Fruit fly (Drosophila melanogaster) whole organism, embryonic: ENCODE results near the gene cv-c.

ENCODE experiments used
- Atf3 ChIP-seq: fragments of 200-800 bp; sonication (Bioruptor generic); optimal IDR thresholded peaks from 3 replicates; lab custom pipeline; 2016; ENCODE audit warnings: missing biosample characterization, missing genetic modification characterization
- Bteb2 ChIP-seq: fragments of 200-800 bp; sonication (Bioruptor generic); optimal IDR thresholded peaks from 2 replicates; lab custom pipeline; 2016; ENCODE audit warnings: missing biosample characterization, missing genetic modification characterization
- CG10274 ChIP-seq: fragments of 200-800 bp; sonication (Bioruptor generic); optimal IDR thresholded peaks from 3 replicates; lab custom pipeline; 2017; ENCODE audit warnings: missing biosample characterization, mild to moderate bottlenecking, missing genetic modification characterization
- CG10959 ChIP-seq: fragments of 200-800 bp; sonication (Bioruptor generic); IDR thresholded peaks from 2 replicates; pipeline ENCODE4 v1.3.6; 2022; ENCODE audit warnings: missing biosample characterization, missing genetic modification characterization
- CG12104 ChIP-seq: fragments of 200-800 bp; sonication (Bioruptor generic); optimal IDR thresholded peaks from 3 replicates; lab custom pipeline; 2016; ENCODE audit warnings: missing biosample characterization, missing genetic modification characterization
- CG12391 ChIP-seq: fragments of 200-800 bp; sonication (Bioruptor generic); optimal IDR thresholded peaks from 3 replicates; lab custom pipeline; 2018; ENCODE audit warnings: missing biosample characterization, mild to moderate bottlenecking, missing genetic modification characterization, moderate library complexity
- CG13775 ChIP-seq: fragments of 200-800 bp; sonication (Bioruptor generic); optimal IDR thresholded peaks from 3 replicates; lab custom pipeline; 2017; ENCODE audit warnings: missing biosample characterization, mild to moderate bottlenecking, missing genetic modification characterization
- CG15269 ChIP-seq: fragments of 200-800 bp; sonication (Bioruptor generic); optimal IDR thresholded peaks from 2 replicates; lab custom pipeline; 2018; ENCODE audit warnings: missing biosample characterization, mild to moderate bottlenecking, missing genetic modification characterization, moderate library complexity
- CG1529 ChIP-seq: fragments of 200-800 bp; sonication (Bioruptor generic); optimal IDR thresholded peaks from 3 replicates; lab custom pipeline; 2018; ENCODE audit warnings: missing biosample characterization, missing genetic modification characterization
- CG15479 ChIP-seq: fragments of 200-800 bp; sonication (Bioruptor generic); optimal IDR thresholded peaks from 3 replicates; lab custom pipeline; 2019; ENCODE audit warnings: missing biosample characterization, mild to moderate bottlenecking, missing genetic modification characterization, moderate library complexity
- CG15514 ChIP-seq: fragments of 200-800 bp; sonication (Bioruptor generic); optimal IDR thresholded peaks from 3 replicates; lab custom pipeline; 2017; ENCODE audit warnings: missing biosample characterization, missing genetic modification characterization, mild to moderate bottlenecking, moderate library complexity, missing genetic modification reagents
- CG16813 ChIP-seq: fragments of 200-800 bp; sonication (Bioruptor generic); IDR thresholded peaks from 3 replicates; pipeline ENCODE4 v1.3.6; 2022; ENCODE audit warnings: missing biosample characterization, missing genetic modification characterization; ENCODE audit not compliant: partially characterized antibody
- CG17612 ChIP-seq: fragments of 200-800 bp; sonication (Bioruptor generic); IDR thresholded peaks from 2 replicates; pipeline ENCODE4 v1.3.6; 2022; ENCODE audit warnings: missing biosample characterization, missing genetic modification characterization
- CG18764 ChIP-seq: fragments of 200-800 bp; sonication (Bioruptor generic); optimal IDR thresholded peaks from 3 replicates; lab custom pipeline; 2016; ENCODE audit warnings: missing biosample characterization, missing genetic modification characterization
- CG30403 ChIP-seq: fragments of 200-800 bp; sonication (Bioruptor generic); optimal IDR thresholded peaks from 3 replicates; lab custom pipeline; 2016; ENCODE audit warnings: missing biosample characterization, missing genetic modification characterization
- CG31224 ChIP-seq: fragments of 200-800 bp; sonication (Bioruptor generic); IDR thresholded peaks from 2 replicates; pipeline ENCODE4 v1.3.6; 2022; ENCODE audit warnings: missing biosample characterization, missing genetic modification characterization
- CG31388 ChIP-seq: fragments of 200-800 bp; sonication (Bioruptor generic); optimal IDR thresholded peaks from 2 replicates; lab custom pipeline; 2016; ENCODE audit warnings: missing biosample characterization, missing genetic modification characterization
- CG32772 ChIP-seq: fragments of 200-800 bp; sonication (Bioruptor generic); IDR thresholded peaks from 2 replicates; pipeline ENCODE4 v1.3.6; 2022; ENCODE audit warnings: missing biosample characterization, missing genetic modification characterization
- CG34376 ChIP-seq: fragments of 200-800 bp; sonication (Bioruptor generic); optimal IDR thresholded peaks from 2 replicates; lab custom pipeline; 2018; ENCODE audit warnings: missing biosample characterization, mild to moderate bottlenecking, missing genetic modification characterization
- CG7372 ChIP-seq: fragments of 200-800 bp; sonication (Bioruptor generic); IDR thresholded peaks from 2 replicates; pipeline ENCODE4 v1.3.6; 2022; ENCODE audit warnings: missing biosample characterization, missing genetic modification characterization
- CG7987 ChIP-seq: fragments of 200-800 bp; sonication (Bioruptor generic); optimal IDR thresholded peaks from 2 replicates; lab custom pipeline; 2018; ENCODE audit warnings: missing biosample characterization, mild to moderate bottlenecking, missing genetic modification characterization, moderate library complexity
- CG8944 ChIP-seq: fragments of 200-800 bp; sonication (Bioruptor generic); optimal IDR thresholded peaks from 3 replicates; lab custom pipeline; 2016; ENCODE audit warnings: missing biosample characterization, missing genetic modification characterization
- CHES-1-like ChIP-seq: fragments of 200-800 bp; sonication (Bioruptor generic); optimal IDR thresholded peaks from 2 replicates; lab custom pipeline; 2016; ENCODE audit warnings: missing biosample characterization, missing genetic modification characterization
- Dll ChIP-seq: fragments of 200-800 bp; sonication (Bioruptor generic); IDR thresholded peaks from 4 replicates; pipeline ENCODE4 v1.3.6; 2022; ENCODE audit warnings: missing biosample characterization, missing genetic modification characterization; ENCODE audit not compliant: partially characterized antibody
- Fer3 ChIP-seq: fragments of 200-800 bp; sonication (Bioruptor generic); optimal IDR thresholded peaks from 2 replicates; lab custom pipeline; 2018; ENCODE audit warnings: missing biosample characterization, mild to moderate bottlenecking, missing genetic modification characterization, moderate library complexity
- HmgD ChIP-seq: fragments of 200-800 bp; sonication (Bioruptor generic); optimal IDR thresholded peaks from 3 replicates; lab custom pipeline; 2016; ENCODE audit warnings: missing biosample characterization, missing genetic modification characterization
- Hmr ChIP-seq: fragments of 200-800 bp; sonication (Bioruptor generic); optimal IDR thresholded peaks from 3 replicates; lab custom pipeline; 2017; ENCODE audit warnings: mild to moderate bottlenecking, missing biosample characterization, missing genetic modification reagents, missing genetic modification characterization
- Hsf ChIP-seq: fragments of 200-800 bp; sonication (Bioruptor generic); optimal IDR thresholded peaks from 3 replicates; lab custom pipeline; 2016; ENCODE audit warnings: missing biosample characterization, missing genetic modification characterization
- Mad ChIP-seq: fragments of 200-800 bp; sonication (Bioruptor generic); optimal IDR thresholded peaks from 2 replicates; lab custom pipeline; 2016; ENCODE audit warnings: missing biosample characterization, missing genetic modification characterization
- Med ChIP-seq: fragments of 200-800 bp; sonication (Bioruptor generic); peaks from one replicate; lab custom pipeline; 2016; ENCODE audit warnings: missing biosample characterization, missing genetic modification characterization, mild to moderate bottlenecking, inconsistent platforms, moderate library complexity
- Pdp1 ChIP-seq, 2 experiments: fragments of 200-800 bp; sonication (Bioruptor generic); optimal IDR thresholded peaks; 3 replicates each; lab custom pipeline; 2016; ENCODE audit warnings: missing biosample characterization in 2 of 2, missing genetic modification characterization in 2 of 2, mild to moderate bottlenecking in 1 of 2, moderate library complexity in 1 of 2
- bowl ChIP-seq: fragments of 200-800 bp; sonication (Bioruptor generic); IDR thresholded peaks from 2 replicates; pipeline ENCODE4 v1.3.6; 2022; ENCODE audit warnings: missing biosample characterization, missing genetic modification characterization
- cad ChIP-seq: fragments of >200 bp; optimal IDR thresholded peaks from 2 replicates; lab custom pipeline; 2017; ENCODE audit warnings: missing biosample characterization, missing genetic modification characterization
- chinmo ChIP-seq: fragments of 200-800 bp; sonication (Bioruptor generic); IDR thresholded peaks from 4 replicates; pipeline ENCODE4 v1.3.6; 2022; ENCODE audit warnings: missing biosample characterization, missing genetic modification characterization; ENCODE audit not compliant: partially characterized antibody
- croc ChIP-seq: fragments of 200-800 bp; sonication (Bioruptor generic); conservative IDR thresholded peaks from 3 replicates; pipeline ENCODE4 v1.3.6; 2022; ENCODE audit warnings: missing biosample characterization, missing genetic modification characterization
- dan ChIP-seq: fragments of 200-800 bp; sonication (Bioruptor generic); IDR thresholded peaks from 2 replicates; pipeline ENCODE4 v1.3.6; 2022; ENCODE audit warnings: missing biosample characterization, missing genetic modification characterization
- eve ChIP-seq, 2 experiments: fragments of >200 bp; optimal IDR thresholded peaks; 2 replicates each; lab custom pipeline; 2017; ENCODE audit warnings: missing biosample characterization in 2 of 2, missing genetic modification characterization in 2 of 2
- gce ChIP-seq: fragments of 200-800 bp; sonication (Bioruptor generic); IDR thresholded peaks from 3 replicates; pipeline ENCODE4 v1.3.6; 2022; ENCODE audit warnings: missing biosample characterization, missing genetic modification characterization
- gcm2 ChIP-seq: fragments of 200-800 bp; sonication (Bioruptor generic); optimal IDR thresholded peaks from 2 replicates; lab custom pipeline; 2016; ENCODE audit warnings: missing biosample characterization, missing genetic modification characterization
- inv ChIP-seq: fragments of 200-800 bp; sonication (Bioruptor generic); IDR thresholded peaks from 2 replicates; pipeline ENCODE4 v1.3.6; 2022; ENCODE audit warnings: missing biosample characterization, missing genetic modification characterization; ENCODE audit not compliant: partially characterized antibody
- knrl ChIP-seq: fragments of 200-800 bp; sonication (Bioruptor generic); IDR thresholded peaks from 3 replicates; pipeline ENCODE4 v1.3.6; 2022; ENCODE audit warnings: missing biosample characterization, missing genetic modification characterization; ENCODE audit not compliant: partially characterized antibody
- luna ChIP-seq: fragments of 200-800 bp; sonication (Bioruptor generic); optimal IDR thresholded peaks from 2 replicates; lab custom pipeline; 2016; ENCODE audit warnings: missing biosample characterization, missing genetic modification characterization
- repo ChIP-seq: fragments of 200-800 bp; sonication (Bioruptor generic); optimal IDR thresholded peaks from 2 replicates; lab custom pipeline; 2016; ENCODE audit warnings: missing biosample characterization, missing genetic modification characterization
- row ChIP-seq: fragments of 200-800 bp; sonication (Bioruptor generic); IDR thresholded peaks from 3 replicates; pipeline ENCODE4 v1.3.6; 2022; ENCODE audit warnings: missing biosample characterization, missing genetic modification characterization
- sens-2 ChIP-seq: fragments of 200-800 bp; sonication (Bioruptor generic); IDR thresholded peaks from 2 replicates; pipeline ENCODE4 v1.3.6; 2022; ENCODE audit warnings: missing biosample characterization, missing genetic modification characterization
- sim ChIP-seq: fragments of 200-800 bp; sonication (Bioruptor generic); IDR thresholded peaks from 2 replicates; pipeline ENCODE4 v1.3.6; 2022; ENCODE audit warnings: missing biosample characterization, missing genetic modification characterization
- stwl ChIP-seq: fragments of 200-800 bp; sonication (Bioruptor generic); optimal IDR thresholded peaks from 3 replicates; lab custom pipeline; 2018; ENCODE audit warnings: missing biosample characterization, mild to moderate bottlenecking, missing genetic modification characterization, moderate library complexity
- tap ChIP-seq: fragments of 200-800 bp; optimal IDR thresholded peaks from 3 replicates; lab custom pipeline; 2019; ENCODE audit warnings: missing biosample characterization, mild to moderate bottlenecking, missing genetic modification characterization, moderate library complexity
- zen ChIP-seq: fragments of 200-800 bp; sonication (Bioruptor generic); optimal IDR thresholded peaks from 3 replicates; lab custom pipeline; 2018; ENCODE audit warnings: missing biosample characterization, mild to moderate bottlenecking, missing genetic modification characterization, moderate library complexity

The cv-c gene

DNA sequence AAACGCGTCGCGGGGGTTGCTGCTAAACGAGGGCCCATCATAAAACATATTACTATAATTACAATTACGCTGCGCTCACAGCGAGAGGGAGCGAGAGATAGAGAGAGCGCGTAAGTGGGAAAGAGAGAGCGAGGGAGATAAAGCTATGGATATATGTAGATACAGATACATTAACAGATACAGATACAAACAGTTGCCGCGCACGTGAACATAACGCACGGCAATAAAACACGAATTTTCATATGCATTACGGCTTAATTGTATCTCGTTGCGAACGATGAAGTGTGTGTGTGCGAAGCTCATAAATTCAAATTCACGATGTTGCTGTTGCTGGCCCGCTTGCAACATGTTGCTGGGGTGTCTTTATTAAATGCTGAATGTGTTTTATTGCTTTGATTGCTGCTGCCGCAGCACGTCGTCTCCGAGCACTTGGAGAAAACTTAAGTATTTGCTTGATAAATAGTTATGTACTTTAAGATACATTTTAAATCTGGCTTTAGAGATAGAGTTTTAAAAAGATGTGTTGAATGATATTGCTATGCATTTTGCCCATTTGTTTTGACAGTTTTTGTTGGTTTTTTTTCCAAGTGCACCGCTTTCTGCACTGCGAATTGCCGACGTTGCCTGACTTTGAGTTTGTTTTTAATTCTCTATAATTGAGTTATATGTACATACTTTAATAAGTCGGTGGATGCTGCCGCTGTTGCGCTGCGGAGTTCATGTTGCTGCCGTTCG is 111.1 kb downstream of the cv-c start (continued):
- TF ChIP-seq zen (tag; lab: Kevin White, UChicago) (no peak), Pdp1 (GFP tag; optimal IDR thresholded peaks at IDR 0.05; lab: Kevin White, UChicago) (peak; percentile 49 to 77), Hsf (peak; percentile 85), sim (GFP tag; lab: Robert Waterston, UW) (peak; percentile 61; the same call in 1 of the 2 replicates), CG12391 (peak; percentile 78), Atf3 (peak; percentile 78), croc (GFP tag; lab: Robert Waterston, UW) (peak; percentile 74), Fer3 (tag; lab: Kevin White, UChicago) (peak; percentile 43), HmgD (GFP tag; lab: Kevin White, UChicago) (no peak), CG15479 (GFP tag; lab: Kevin White, UChicago) (no peak), Med (GFP tag; lab: Kevin White, UChicago) (peak; percentile 94), cad (GFP tag; lab: Kevin White, UChicago) (peak; percentile 65), CG16813 (GFP tag; lab: Robert Waterston, UW) (no peak), stwl (tag; lab: Kevin White, UChicago) (no peak), gce (GFP tag; lab: Robert Waterston, UW) (peak; percentile 71; the same call in 1 of the 3 replicates), luna (GFP tag; lab: Kevin White, UChicago) (no peak), CG15514 (GFP tag; lab: Kevin White, UChicago) (peak; percentile 48), chinmo (GFP tag; lab: Robert Waterston, UW) (peak; percentile 82; the same call in 1 of the 4 replicates), CG30403 (GFP tag; lab: Kevin White, UChicago) (peak; percentile 85), CG32772 (peak; percentile 75), CG31388 (GFP tag; lab: Kevin White, UChicago) (no peak), CG10959 (GFP tag; lab: Robert Waterston, UW) (peak; percentile 30; the same call in 1 of the 2 replicates), CG7372 (GFP tag; lab: Robert Waterston, UW) (peak; percentile 73), CG12104 (peak; percentile 51), row (peak; percentile 89), inv (GFP tag; lab: Robert Waterston, UW) (no peak), CG7987 (no peak), Dll (GFP tag; lab: Robert Waterston, UW) (no peak), CG8944 (GFP tag; lab: Kevin White, UChicago) (peak; percentile 33), CG13775 (GFP tag; lab: Kevin White, UChicago) (peak; percentile 67), CG31224 (GFP tag; lab: Robert Waterston, UW) (peak; percentile 34; the same call in 1 of the 2 replicates), Hmr (GFP tag; lab: Kevin White, UChicago) (peak; percentile 84), CG10274 (no peak), repo (GFP tag; lab: Kevin White, UChicago) (peak; percentile 61), CG17612 (peak; percentile 57; the same call in 1 of the 2 replicates), Bteb2 (GFP tag; lab: Kevin White, UChicago) (peak; percentile 76), CHES-1-like (peak; percentile 65), bowl (peak; percentile 72), gcm2 (peak; percentile 48), eve (GFP tag; optimal IDR thresholded peaks at IDR 0.05; lab: Kevin White, UChicago) (peak in 1 of 2 experiments; percentile 94), knrl (GFP tag; lab: Robert Waterston, UW) (no peak), CG34376 (no peak), sens-2 (GFP tag; lab: Robert Waterston, UW) (peak; percentile 66; the same call in 1 of the 2 replicates), tap (peak; percentile 11), CG1529 (GFP tag; lab: Kevin White, UChicago) (peak; percentile 52), Mad (GFP tag; lab: Kevin White, UChicago) (peak; percentile 82), dan (GFP tag; lab: Robert Waterston, UW) (no peak), CG15269 (peak; percentile 84), CG18764 (GFP tag; lab: Kevin White, UChicago) (peak; percentile 49)
